Fruit fly (Drosophila melanogaster) whole organism, wandering third instar larva: ENCODE data around the gene drd.

Experiments used
- Abd-B ChIP-seq: fragments of >200 bp; optimal IDR thresholded peaks from 2 replicates; lab custom pipeline; 2017; ENCODE audit warnings: missing biosample characterization, missing genetic modification characterization
- CG9705 ChIP-seq: fragments of 200-800 bp; sonication (Bioruptor generic); optimal IDR thresholded peaks from 2 replicates; lab custom pipeline; 2018; ENCODE audit warnings: missing biosample characterization, mild to moderate bottlenecking, missing genetic modification characterization
- Hr78 ChIP-seq: fragments of >200 bp; optimal IDR thresholded peaks from 2 replicates; lab custom pipeline; 2017; ENCODE audit warnings: missing biosample characterization, missing genetic modification characterization
- N ChIP-seq: fragments of >200 bp; optimal IDR thresholded peaks from 2 replicates; lab custom pipeline; 2018; ENCODE audit warnings: missing biosample characterization, missing external identifiers, missing genetic modification characterization
- OdsH ChIP-seq: fragments of 200-800 bp; sonication (Bioruptor generic); optimal IDR thresholded peaks from 2 replicates; lab custom pipeline; 2016; ENCODE audit warnings: missing biosample characterization, mild to moderate bottlenecking, missing genetic modification characterization
- fru ChIP-seq: fragments of 200-800 bp; sonication (Bioruptor generic); optimal IDR thresholded peaks from 3 replicates; lab custom pipeline; 2016; ENCODE audit warnings: missing biosample characterization, mild to moderate bottlenecking, missing genetic modification characterization
- psq ChIP-seq: fragments of 200-800 bp; sonication (Bioruptor generic); optimal IDR thresholded peaks from 3 replicates; lab custom pipeline; 2017; ENCODE audit warnings: missing biosample characterization, mild to moderate bottlenecking, missing genetic modification characterization, moderate library complexity
- woc ChIP-seq: sonication (Bioruptor generic); optimal IDR thresholded peaks from 2 replicates; lab custom pipeline; 2016; ENCODE audit warnings: missing biosample characterization, mild to moderate bottlenecking, missing genetic modification characterization

DNA sequence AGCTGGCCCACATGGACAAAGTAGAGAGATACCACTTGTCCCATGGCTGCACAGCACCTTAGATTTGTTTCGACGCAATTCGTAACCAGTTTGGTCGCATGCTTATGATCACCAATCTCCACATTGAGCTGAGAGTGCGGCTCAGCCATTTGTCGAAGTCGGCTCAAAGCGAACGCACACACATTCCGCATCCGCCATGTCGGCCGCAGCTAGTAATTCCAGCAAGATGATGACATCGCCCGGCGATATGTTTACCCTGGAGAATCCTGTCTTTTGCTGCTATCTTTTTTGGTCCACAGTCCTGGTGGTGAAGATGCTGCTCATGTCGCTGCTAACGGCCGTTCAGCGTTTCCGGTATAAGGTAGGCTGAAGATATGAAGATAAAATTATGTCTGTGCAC lies 42.9 kb upstream of the drd start, which contains the start of gene CG33178:
- TF ChIP-seq Hr78 (GFP tag; lab: Kevin White, UChicago): no peak
- no peak for TF ChIP-seq CG9705
- no peak for TF ChIP-seq psq (GFP tag; lab: Kevin White, UChicago)
- TF ChIP-seq woc: no peak
- TF ChIP-seq Abd-B: no peak
- TF ChIP-seq fru (GFP tag; lab: Kevin White, UChicago): no peak
- no peak for TF ChIP-seq OdsH (GFP tag; lab: Kevin White, UChicago)
- no peak for TF ChIP-seq N (GFP tag; lab: Kevin White, UChicago)
